Worm (Caenorhabditis elegans): Measurements from ENCODE around the gene clec-162.
A peak's percentile ranks its signal among the peaks of the same experiment; 100 is the strongest.

clec-162 gene

ce11 chrIII:9747133-9747532 is 22.1 kb upstream of the clec-162 start, which contains the start of the genes iff-1 and cdk-1 (continued):
- TF ChIP-seq snu-23 (GFP tag; optimal IDR thresholded peaks at IDR 0.05) (peak; percentile 40), snpc-4 (tag; optimal IDR thresholded peaks at IDR 0.05) (no peak), nhr-28 (tag; optimal IDR thresholded peaks at IDR 0.05) (no peak), nhr-12 (tag; optimal IDR thresholded peaks at IDR 0.05) (no peak), egl-27 (tag; optimal IDR thresholded peaks at IDR 0.05) (no peak), dpl-1 (GFP tag; optimal IDR thresholded peaks at IDR 0.05) (peak; percentile 79 to 90 (median 86)), nhr-47 (tag; optimal IDR thresholded peaks at IDR 0.05) (peak; percentile 7)

- TF ChIP-seq efl-1 (optimal IDR thresholded peaks at IDR 0.05) (peak in 1 of 2 experiments; percentile 52), efl-1 (GFP tag; optimal IDR thresholded peaks at IDR 0.05 in 1 of 2) (peak in 1 of 2 experiments; percentile 47), egl-27 (tag; optimal IDR thresholded peaks at IDR 0.05) (no peak)
These were observed 21.7 kb upstream of the clec-162 start for ce11 chrIII:9746665-9747064.

DNA sequence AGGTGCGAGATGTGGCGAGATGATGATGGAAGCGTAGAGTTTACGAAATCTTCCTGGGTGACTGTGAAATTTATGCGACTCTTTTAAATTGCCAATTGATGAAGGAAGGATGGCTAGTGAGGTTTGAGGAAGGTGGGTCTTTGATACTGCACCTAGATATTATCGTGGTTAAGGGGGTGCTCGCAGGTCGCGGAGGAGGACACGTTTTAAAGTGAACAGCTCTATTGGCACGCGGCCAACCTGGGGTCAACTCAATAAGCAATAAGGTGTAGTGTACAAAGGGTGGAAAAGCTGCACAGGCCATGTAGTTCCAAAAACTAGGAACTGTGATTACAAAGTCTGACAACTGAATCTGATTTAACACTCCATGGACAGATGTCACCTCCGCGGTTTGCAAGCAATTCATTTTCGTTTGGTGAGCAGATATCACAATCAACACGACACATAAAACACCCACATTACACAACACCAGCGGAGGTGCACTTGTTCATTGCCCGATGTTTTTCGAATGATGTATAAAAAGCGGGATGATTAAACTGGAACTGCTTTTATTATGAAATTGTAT is 20.4 kb upstream of the clec-162 start:
- TF ChIP-seq lin-13 (GFP tag; optimal IDR thresholded peaks at IDR 0.05) (no peak), efl-1 (optimal IDR thresholded peaks at IDR 0.05) (no peak), efl-1 (GFP tag; optimal IDR thresholded peaks at IDR 0.05 in 1 of 2) (peak in 1 of 2 experiments; percentile 80), pax-3 (tag; optimal IDR thresholded peaks at IDR 0.05) (no peak), rnt-1 (tag; optimal IDR thresholded peaks at IDR 0.05) (peak; percentile 32), aly-2 (tag; optimal IDR thresholded peaks at IDR 0.05) (no peak), lin-14 (GFP tag; optimal IDR thresholded peaks at IDR 0.05) (peak; percentile 20)

DNA sequence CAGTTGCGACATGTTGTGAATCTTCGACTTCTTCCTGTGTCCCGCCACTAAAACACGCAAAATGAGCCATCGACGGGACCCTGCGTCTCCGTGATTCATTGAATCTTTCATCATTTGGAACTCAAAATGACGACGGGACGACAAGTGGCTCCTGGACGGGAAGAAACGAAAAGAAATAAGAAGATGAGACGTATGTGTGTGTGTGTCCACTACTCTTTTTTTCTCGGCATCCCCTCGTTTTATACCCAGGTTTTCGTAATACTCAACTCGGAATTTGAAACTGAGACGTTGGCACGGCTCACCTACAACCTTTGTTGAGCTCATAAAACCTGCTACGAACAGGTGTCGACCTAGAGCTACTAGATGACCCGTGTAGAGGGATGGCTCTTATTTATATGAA is 19.5 kb upstream of the clec-162 start:
- TF ChIP-seq nhr-19 (GFP tag; conservative IDR thresholded peaks at IDR 0.05) (peak; percentile 22; the same call in 1 of the 2 replicates), nhr-71 (tag; optimal IDR thresholded peaks at IDR 0.05) (peak; percentile 64), unc-130 (tag; optimal IDR thresholded peaks at IDR 0.05) (peak; percentile 9), lin-14 (GFP tag; optimal IDR thresholded peaks at IDR 0.05) (peak; percentile 73), jun-1 (tag; optimal IDR thresholded peaks at IDR 0.05) (no peak), vab-15 (tag; optimal IDR thresholded peaks at IDR 0.05) (no peak), efl-1 (optimal IDR thresholded peaks at IDR 0.05) (peak in 1 of 2 experiments; percentile 6), efl-1 (GFP tag; optimal IDR thresholded peaks at IDR 0.05 in 1 of 2) (no peak), snu-23 (GFP tag; optimal IDR thresholded peaks at IDR 0.05) (peak; percentile 58), nhr-20 (tag; optimal IDR thresholded peaks at IDR 0.05) (peak; percentile 33), lsy-2 (tag; optimal IDR thresholded peaks at IDR 0.05) (peak in 1 of 2 experiments; percentile 33), skn-1 (tag; optimal IDR thresholded peaks at IDR 0.05) (no peak), pqm-1 (tag; optimal IDR thresholded peaks at IDR 0.05) (no peak), rnt-1 (tag; optimal IDR thresholded peaks at IDR 0.05) (peak; percentile 59), pag-3 (tag; optimal IDR thresholded peaks at IDR 0.05; ENCODE audit: borderline replicate concordance, insufficient read depth) (peak; percentile 83), C04F5.9 (tag; optimal IDR thresholded peaks at IDR 0.05) (no peak)

DNA sequence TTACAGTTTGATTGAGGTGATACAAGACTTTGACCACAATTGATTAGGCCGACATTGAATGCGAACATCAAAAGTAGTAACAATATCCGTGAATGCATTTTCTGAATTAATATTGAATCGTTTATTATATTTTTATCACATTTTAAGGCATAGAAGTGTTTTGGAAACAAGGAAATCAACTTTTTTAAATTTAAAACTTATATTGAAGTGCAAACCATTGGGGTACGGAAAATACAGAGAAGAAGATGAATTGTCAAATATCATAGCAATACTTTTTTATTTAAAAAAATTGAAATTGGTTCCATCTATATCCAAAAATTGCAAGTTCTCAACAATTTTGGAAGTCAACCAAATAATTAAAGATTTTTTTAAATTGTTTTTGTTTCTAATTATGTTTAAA is 18.2 kb upstream of the clec-162 start, which contains the start of gene T05G5.1:
T05G5.1 (minus strand) TSS at position 101 of the 400 bp plus-strand sequence.
- no peak for TF ChIP-seq ztf-4 (tag; optimal IDR thresholded peaks at IDR 0.05)
- TF ChIP-seq lin-15B (tag; optimal IDR thresholded peaks at IDR 0.05): no peak
- TF ChIP-seq ceh-8 (GFP tag; optimal IDR thresholded peaks at IDR 0.05): no peak

DNA sequence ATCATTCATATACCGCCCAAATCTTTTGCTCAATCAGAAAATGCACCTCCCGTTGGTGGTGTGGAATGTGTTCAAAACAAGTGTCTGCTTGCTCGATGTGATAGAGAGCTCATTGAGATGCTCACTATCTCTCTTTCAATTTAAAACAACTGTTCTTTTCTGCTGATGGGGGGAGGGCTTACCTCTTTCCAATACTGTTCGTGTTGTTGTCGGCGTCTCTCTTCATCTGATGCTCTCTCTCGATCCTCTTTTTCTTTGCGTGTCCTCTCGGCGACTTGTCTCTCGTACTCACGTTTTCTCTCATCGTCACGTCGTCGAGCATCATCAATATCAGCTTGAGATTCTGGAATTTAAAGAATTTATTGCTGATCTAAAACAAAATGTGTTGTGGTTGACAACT is 17.0 kb upstream of the clec-162 start:
- TF ChIP-seq lin-35 (GFP tag; optimal IDR thresholded peaks at IDR 0.05) (peak in 1 of 2 experiments; percentile 8), lin-14 (GFP tag; optimal IDR thresholded peaks at IDR 0.05) (peak; percentile 77), mep-1 (tag; optimal IDR thresholded peaks at IDR 0.05) (peak; percentile 15), unc-98 (GFP tag; IDR thresholded peaks at IDR 0.05) (no peak), lin-13 (GFP tag; optimal IDR thresholded peaks at IDR 0.05) (no peak), lin-39 (tag; optimal IDR thresholded peaks at IDR 0.05) (peak; percentile 69), snu-23 (GFP tag; optimal IDR thresholded peaks at IDR 0.05) (peak; percentile 32), nhr-71 (tag; optimal IDR thresholded peaks at IDR 0.05) (peak; percentile 75), nhr-84 (tag; optimal IDR thresholded peaks at IDR 0.05) (no peak), rnt-1 (tag; optimal IDR thresholded peaks at IDR 0.05) (peak; percentile 77), lsy-2 (tag; optimal IDR thresholded peaks at IDR 0.05) (peak in 1 of 2 experiments; percentile 9), nhr-19 (GFP tag; conservative IDR thresholded peaks at IDR 0.05) (peak; percentile 47), efl-1 (optimal IDR thresholded peaks at IDR 0.05) (peak; percentile 32 to 52), efl-1 (GFP tag; optimal IDR thresholded peaks at IDR 0.05 in 1 of 2) (peak in 1 of 2 experiments; percentile 88), nhr-237 (tag; optimal IDR thresholded peaks at IDR 0.05) (no peak), dpl-1 (GFP tag; optimal IDR thresholded peaks at IDR 0.05) (peak in 1 of 3 experiments; percentile 5), lir-3 (tag; optimal IDR thresholded peaks at IDR 0.05; ENCODE audit: poor library complexity) (peak; percentile 20)
